Fruit fly (Drosophila melanogaster) whole organism, adult: ENCODE results near the gene CG9391.

ENCODE experiments used
- CG11617 ChIP-seq: fragments of 200-800 bp; sonication (Bioruptor generic); optimal IDR thresholded peaks from 2 replicates; lab custom pipeline; 2017; ENCODE audit warnings: mild to moderate bottlenecking, missing biosample characterization, missing genetic modification reagents, missing genetic modification characterization
- CG12768 ChIP-seq: fragments of 200-800 bp; sonication (Bioruptor generic); optimal IDR thresholded peaks from 2 replicates; lab custom pipeline; 2017; ENCODE audit warnings: missing biosample characterization, missing genetic modification characterization, mild to moderate bottlenecking, moderate library complexity, missing genetic modification reagents
- CG14711 ChIP-seq: fragments of 200-800 bp; sonication (Bioruptor generic); optimal IDR thresholded peaks from 2 replicates; lab custom pipeline; 2018; ENCODE audit warnings: missing biosample characterization, mild to moderate bottlenecking, missing genetic modification characterization, moderate library complexity
- CG1620 ChIP-seq: fragments of 200-800 bp; sonication (Bioruptor generic); optimal IDR thresholded peaks from 2 replicates; lab custom pipeline; 2016; ENCODE audit warnings: missing biosample characterization, missing genetic modification characterization
- CG33017 ChIP-seq: fragments of 200-800 bp; sonication (Bioruptor generic); optimal IDR thresholded peaks from 2 replicates; lab custom pipeline; 2018; ENCODE audit warnings: missing biosample characterization, mild to moderate bottlenecking, missing genetic modification characterization, moderate library complexity
- CG5204 ChIP-seq: fragments of 200-800 bp; sonication (Bioruptor generic); optimal IDR thresholded peaks from 2 replicates; lab custom pipeline; 2016; ENCODE audit warnings: missing biosample characterization, missing genetic modification characterization
- CG7045 ChIP-seq: fragments of 200-800 bp; sonication (Bioruptor generic); optimal IDR thresholded peaks from 2 replicates; lab custom pipeline; 2017; ENCODE audit warnings: missing biosample characterization, mild to moderate bottlenecking, missing genetic modification characterization
- CG7101 ChIP-seq: fragments of 200-800 bp; sonication (Bioruptor generic); optimal IDR thresholded peaks from 2 replicates; lab custom pipeline; 2018; ENCODE audit warnings: missing biosample characterization, mild to moderate bottlenecking, missing genetic modification characterization, moderate library complexity
- Clk ChIP-seq: fragments of 200-800 bp; sonication (Bioruptor generic); optimal IDR thresholded peaks from 2 replicates; lab custom pipeline; 2017; ENCODE audit warnings: missing biosample characterization, missing genetic modification characterization
- Crg-1 ChIP-seq: fragments of 200-800 bp; sonication (Bioruptor generic); optimal IDR thresholded peaks from 2 replicates; lab custom pipeline; 2016; ENCODE audit warnings: missing biosample characterization, missing genetic modification characterization
- Hr96 ChIP-seq: fragments of 200-800 bp; sonication (Bioruptor generic); optimal IDR thresholded peaks from 2 replicates; lab custom pipeline; 2016; ENCODE audit warnings: missing biosample characterization, missing genetic modification characterization
- Mnt ChIP-seq: fragments of 200-800 bp; sonication (Bioruptor generic); optimal IDR thresholded peaks from 2 replicates; lab custom pipeline; 2016; ENCODE audit warnings: missing biosample characterization, mild to moderate bottlenecking, missing genetic modification characterization
- bab1 ChIP-seq: fragments of 200-800 bp; sonication (Bioruptor generic); optimal IDR thresholded peaks from 3 replicates; lab custom pipeline; 2019; ENCODE audit warnings: missing biosample characterization, mild to moderate bottlenecking, missing genetic modification characterization, moderate library complexity
- cic ChIP-seq: fragments of 200-800 bp; sonication (Bioruptor generic); optimal IDR thresholded peaks from 2 replicates; lab custom pipeline; 2017; ENCODE audit warnings: missing biosample characterization, mild to moderate bottlenecking, missing genetic modification characterization, moderate library complexity
- cnc ChIP-seq, 2 experiments: fragments of >200 bp; optimal IDR thresholded peaks; 2 replicates each; lab custom pipeline; 2017
- kay ChIP-seq: fragments of 200-800 bp; sonication (Bioruptor generic); peaks from one replicate; lab custom pipeline; 2016; ENCODE audit warnings: missing biosample characterization, missing genetic modification characterization, borderline replicate concordance
- ovo ChIP-seq: fragments of 200-800 bp; sonication (Bioruptor generic); optimal IDR thresholded peaks from 2 replicates; lab custom pipeline; 2016; ENCODE audit warnings: missing biosample characterization, missing genetic modification characterization
- pad ChIP-seq: fragments of 200-800 bp; sonication (Bioruptor generic); optimal IDR thresholded peaks from 3 replicates; lab custom pipeline; 2017; ENCODE audit warnings: missing biosample characterization, missing genetic modification characterization, mild to moderate bottlenecking, moderate library complexity, missing genetic modification reagents
- tj ChIP-seq: fragments of 200-800 bp; sonication (Bioruptor generic); optimal IDR thresholded peaks from 3 replicates; lab custom pipeline; 2017; ENCODE audit warnings: missing biosample characterization, mild to moderate bottlenecking, missing genetic modification characterization, moderate library complexity
- toe ChIP-seq: fragments of 200-800 bp; sonication (Bioruptor generic); optimal IDR thresholded peaks from 2 replicates; lab custom pipeline; 2016; ENCODE audit warnings: missing biosample characterization, missing genetic modification characterization

Gene CG9391

dm6 chr3L:21242958-21243357, 25.2 kb downstream of the CG9391 start:
- TF ChIP-seq Crg-1 (no peak), ovo (GFP tag; lab: Kevin White, UChicago) (no peak), Clk (no peak), CG7101 (tag; lab: Kevin White, UChicago) (no peak)

dm6 chr3L:21241447-21241983, 26.6 kb downstream of the CG9391 start:
- no peak for TF ChIP-seq cnc (optimal IDR thresholded peaks at IDR 0.05; lab: Kevin White, UChicago)
- TF ChIP-seq kay (GFP tag; lab: Kevin White, UChicago): peak; percentile 40

dm6 chr3L:21239999-21240509, 28.1 kb downstream of the CG9391 start:
- TF ChIP-seq ovo (GFP tag; lab: Kevin White, UChicago): no peak
- no peak for TF ChIP-seq CG11617 (GFP tag; lab: Kevin White, UChicago)
- no peak for TF ChIP-seq pad (GFP tag; lab: Kevin White, UChicago)
- no peak for TF ChIP-seq CG33017 (tag; lab: Kevin White, UChicago)
- no peak for TF ChIP-seq Mnt
- TF ChIP-seq toe (GFP tag; lab: Kevin White, UChicago): no peak
- TF ChIP-seq CG7045: no peak
- TF ChIP-seq Hr96 (GFP tag; lab: Kevin White, UChicago): no peak
- TF ChIP-seq CG12768 (GFP tag; lab: Kevin White, UChicago): no peak
- no peak for TF ChIP-seq kay (GFP tag; lab: Kevin White, UChicago)
- no peak for TF ChIP-seq cic (GFP tag; lab: Kevin White, UChicago)
- no peak for TF ChIP-seq CG7101 (tag; lab: Kevin White, UChicago)
- no peak for TF ChIP-seq bab1
- no peak for TF ChIP-seq CG5204 (GFP tag; lab: Kevin White, UChicago)
- TF ChIP-seq CG14711 (tag; lab: Kevin White, UChicago): no peak

dm6 chr3L:21238377-21238776, 29.8 kb downstream of the CG9391 start:
- TF ChIP-seq CG12768 (GFP tag; lab: Kevin White, UChicago): no peak
- no peak for TF ChIP-seq Clk
- no peak for TF ChIP-seq CG33017 (tag; lab: Kevin White, UChicago)
- TF ChIP-seq ovo (GFP tag; lab: Kevin White, UChicago): no peak
- TF ChIP-seq CG7101 (tag; lab: Kevin White, UChicago): no peak
- no peak for TF ChIP-seq cnc (optimal IDR thresholded peaks at IDR 0.05; lab: Kevin White, UChicago)
- TF ChIP-seq CG14711 (tag; lab: Kevin White, UChicago): no peak
- no peak for TF ChIP-seq bab1
- TF ChIP-seq pad (GFP tag; lab: Kevin White, UChicago): no peak
- TF ChIP-seq Mnt: no peak
- no peak for TF ChIP-seq Hr96 (GFP tag; lab: Kevin White, UChicago)
- no peak for TF ChIP-seq CG7045
- TF ChIP-seq CG1620 (GFP tag; lab: Kevin White, UChicago): no peak
- TF ChIP-seq CG5204 (GFP tag; lab: Kevin White, UChicago): no peak
- TF ChIP-seq kay (GFP tag; lab: Kevin White, UChicago): no peak
- no peak for TF ChIP-seq cic (GFP tag; lab: Kevin White, UChicago)
- TF ChIP-seq tj (GFP tag; lab: Kevin White, UChicago): no peak
- no peak for TF ChIP-seq Crg-1

dm6 chr3L:21236959-21237551, 31.1 kb downstream of the CG9391 start:
- no peak for TF ChIP-seq CG12768 (GFP tag; lab: Kevin White, UChicago)

DNA sequence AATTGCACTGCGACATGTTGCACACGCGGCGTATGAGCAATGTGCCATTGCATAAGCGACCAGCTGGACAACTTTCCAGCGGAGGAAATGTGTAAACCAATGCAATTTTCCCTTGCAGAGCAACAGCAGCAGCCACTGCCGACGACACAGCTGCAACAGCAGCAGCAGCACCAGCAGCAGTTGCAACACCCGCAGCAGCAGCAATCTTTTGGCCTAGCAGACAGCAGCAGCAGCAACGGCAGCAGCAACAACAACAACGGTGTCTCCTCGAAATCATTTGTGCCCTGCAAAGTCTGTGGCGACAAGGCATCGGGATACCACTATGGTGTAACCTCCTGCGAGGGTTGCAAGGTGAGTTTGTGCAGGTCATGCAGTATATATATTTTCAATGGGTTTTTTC, 37.4 kb downstream of the CG9391 start:
- TF ChIP-seq CG12768 (GFP tag; lab: Kevin White, UChicago) (no peak), bab1 (no peak), toe (GFP tag; lab: Kevin White, UChicago) (no peak)

DNA sequence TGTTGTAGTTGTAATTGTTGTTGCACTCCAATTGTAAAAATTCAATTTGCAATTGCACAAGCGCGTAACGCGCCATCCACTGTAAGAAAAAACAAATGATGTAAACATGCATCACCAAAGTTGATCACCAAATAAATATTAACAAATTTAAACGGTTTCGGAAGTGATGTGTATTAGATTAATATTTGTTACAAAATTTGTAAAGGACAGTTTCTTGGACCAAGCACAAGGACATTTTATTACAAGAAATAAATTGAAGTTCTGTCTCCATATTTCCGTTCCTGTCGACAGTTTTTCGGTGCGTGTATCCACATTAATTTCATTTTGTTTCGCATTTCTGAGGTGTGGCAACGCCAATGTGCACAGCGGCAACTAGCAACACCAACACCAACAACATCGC, 38.4 kb downstream of the CG9391 start:
- TF ChIP-seq CG33017 (tag; lab: Kevin White, UChicago) (no peak), toe (GFP tag; lab: Kevin White, UChicago) (no peak), tj (GFP tag; lab: Kevin White, UChicago) (no peak), ovo (GFP tag; lab: Kevin White, UChicago) (no peak)

DNA sequence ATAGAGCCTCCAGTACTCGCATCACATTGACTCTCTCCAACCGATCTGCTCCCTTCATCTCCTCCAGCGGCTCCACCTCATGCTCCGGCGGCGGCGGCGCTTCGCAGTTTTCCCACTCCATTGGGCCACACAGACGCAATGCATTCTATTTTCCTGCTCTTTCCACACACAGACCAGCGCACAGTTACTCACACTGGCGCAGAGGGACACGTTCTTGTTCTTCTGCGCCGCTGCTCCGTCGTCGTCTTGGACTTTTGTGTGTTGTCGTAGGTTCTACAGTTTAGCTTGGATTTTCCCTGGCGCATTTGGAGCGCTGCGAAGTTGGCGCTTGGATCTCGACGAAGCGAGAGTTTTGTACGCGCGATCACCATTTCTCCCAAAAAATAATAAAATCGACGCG, 41.8 kb downstream of the CG9391 start, which contains the start of gene Eip78C:
Gene Eip78C, plus strand, starts transcription at position 301 of the 400 bp plus-strand sequence.
- no peak for TF ChIP-seq ovo (GFP tag; lab: Kevin White, UChicago)
- no peak for TF ChIP-seq pad (GFP tag; lab: Kevin White, UChicago)
- no peak for TF ChIP-seq kay (GFP tag; lab: Kevin White, UChicago)
- no peak for TF ChIP-seq CG7045
- no peak for TF ChIP-seq CG33017 (tag; lab: Kevin White, UChicago)
- TF ChIP-seq CG1620 (GFP tag; lab: Kevin White, UChicago): no peak
- no peak for TF ChIP-seq tj (GFP tag; lab: Kevin White, UChicago)
- no peak for TF ChIP-seq CG5204 (GFP tag; lab: Kevin White, UChicago)
- TF ChIP-seq Crg-1: no peak
- no peak for TF ChIP-seq bab1
- TF ChIP-seq Clk: no peak
- TF ChIP-seq CG11617 (GFP tag; lab: Kevin White, UChicago): no peak
- TF ChIP-seq cnc (optimal IDR thresholded peaks at IDR 0.05; lab: Kevin White, UChicago): no peak
- no peak for TF ChIP-seq cic (GFP tag; lab: Kevin White, UChicago)
- no peak for TF ChIP-seq Mnt
- no peak for TF ChIP-seq toe (GFP tag; lab: Kevin White, UChicago)
- TF ChIP-seq CG14711 (tag; lab: Kevin White, UChicago): no peak
- no peak for TF ChIP-seq CG7101 (tag; lab: Kevin White, UChicago)
- no peak for TF ChIP-seq CG12768 (GFP tag; lab: Kevin White, UChicago)
